Worm (Caenorhabditis elegans): ENCODE measurements around the gene T23B5.6.

DNA sequence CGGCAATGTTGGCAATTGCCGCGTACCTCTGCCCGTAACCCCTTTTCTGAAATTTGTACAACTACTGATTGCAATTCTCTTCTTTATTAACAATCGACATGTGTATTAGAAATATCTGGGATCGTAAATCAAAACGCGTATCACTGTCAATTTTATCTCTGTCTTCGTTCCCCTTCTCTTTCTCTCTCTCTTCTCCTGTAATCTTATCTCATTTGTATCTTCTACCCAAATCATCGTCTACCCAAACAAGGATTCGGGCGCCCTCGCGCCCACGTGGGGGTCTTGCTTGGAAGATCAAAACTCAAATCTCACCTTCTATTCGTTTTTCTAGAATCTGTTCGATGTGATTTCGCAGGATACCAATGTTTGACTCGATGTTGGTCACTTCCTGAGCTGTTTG, 34.0 kb upstream of the T23B5.6 start, which contains the start of gene C27D8.2:
- TF ChIP-seq nhr-129 (tag; optimal IDR thresholded peaks at IDR 0.05) (no peak), fos-1 (tag; optimal IDR thresholded peaks at IDR 0.05) (peak; percentile 7), snpc-4 (tag; optimal IDR thresholded peaks at IDR 0.05) (no peak), R02D3.7 (tag; optimal IDR thresholded peaks at IDR 0.05) (no peak)
